Worm (Caenorhabditis elegans) whole organism, midembryonic: ENCODE data around the gene set-30.

ENCODE experiments used
- T22C8.4 ChIP-seq: fragments of 200-800 bp; sonication (Bioruptor generic); IDR thresholded peaks from 2 replicates; pipeline ENCODE4 v1.3.6; 2022; ENCODE audit warnings: missing genetic modification characterization, missing compliant biosample characterization
- cog-1 ChIP-seq: sonication (generic microtip); optimal IDR thresholded peaks from 2 replicates; lab custom pipeline; 2016; ENCODE audit warnings: missing genetic modification characterization, missing compliant biosample characterization
- flt-1 ChIP-seq: fragments of 200-800 bp; sonication (Bioruptor generic); IDR thresholded peaks from 2 replicates; pipeline ENCODE4 v1.3.6; 2022; ENCODE audit warnings: missing genetic modification characterization, missing compliant biosample characterization
- klf-2 ChIP-seq: fragments of 200-800 bp; sonication (Bioruptor generic); conservative IDR thresholded peaks from 2 replicates; pipeline ENCODE4 v1.3.6; 2022; ENCODE audit warnings: missing genetic modification reagents, missing genetic modification characterization, missing compliant biosample characterization
- med-1 ChIP-seq: sonication (generic microtip); optimal IDR thresholded peaks from 2 replicates; lab custom pipeline; 2017; ENCODE audit warnings: missing genetic modification characterization, mild to moderate bottlenecking, missing compliant biosample characterization, antibody characterized with exemption, missing genetic modification reagents; ENCODE audit not compliant: insufficient read depth
- ref-1 ChIP-seq: fragments of 200-800 bp; sonication (Bioruptor generic); conservative IDR thresholded peaks from 2 replicates; pipeline ENCODE4 v1.3.6; 2022; ENCODE audit warnings: missing genetic modification reagents, missing genetic modification characterization, missing compliant biosample characterization
- tab-1 ChIP-seq: fragments of 200-800 bp; sonication (Bioruptor generic); IDR thresholded peaks from 2 replicates; pipeline ENCODE4 v1.3.6; 2022; ENCODE audit warnings: missing genetic modification characterization, missing compliant biosample characterization
- ztf-23 ChIP-seq: fragments of 200-800 bp; sonication (Bioruptor generic); IDR thresholded peaks from 2 replicates; pipeline ENCODE4 v1.3.6; 2022; ENCODE audit warnings: missing genetic modification reagents, missing genetic modification characterization, missing compliant biosample characterization
- ztf-29 ChIP-seq: fragments of 200-800 bp; sonication (Bioruptor generic); IDR thresholded peaks from 2 replicates; pipeline ENCODE4 v1.3.6; 2022; ENCODE audit warnings: missing genetic modification reagents, missing genetic modification characterization, missing compliant biosample characterization

Gene set-30

DNA sequence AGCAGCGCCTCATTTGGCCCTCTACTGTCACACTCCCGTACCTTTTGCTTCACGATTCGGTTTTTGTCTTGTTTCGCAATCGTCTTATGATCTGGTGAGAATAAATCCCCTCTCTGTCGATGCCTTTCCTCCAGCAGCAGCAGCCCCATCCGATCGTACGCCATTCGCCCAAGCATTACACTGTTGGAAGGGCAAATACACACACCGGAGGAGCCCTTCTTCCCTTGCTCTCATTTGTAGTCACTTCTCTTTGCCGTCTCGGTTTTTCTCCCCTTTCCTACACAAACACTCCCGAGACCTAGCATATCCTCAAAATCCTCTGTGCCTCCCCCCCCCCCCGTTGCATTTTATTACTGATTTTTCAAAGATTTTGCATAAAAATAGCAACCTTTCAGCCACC is at the start of gene set-30:
TSS of gene set-30 (plus strand) at position 396 of the 400 bp plus-strand sequence.
- TF ChIP-seq tab-1 (GFP tag; lab: Robert Waterston, UW) (0 out of 2 replicates have a peak, but pooled peaks have one; percentile 11), ztf-23 (GFP tag; lab: Robert Waterston, UW) (0 out of 2 replicates have a peak, but pooled peaks have one; percentile 28), cog-1 (no peak)

DNA sequence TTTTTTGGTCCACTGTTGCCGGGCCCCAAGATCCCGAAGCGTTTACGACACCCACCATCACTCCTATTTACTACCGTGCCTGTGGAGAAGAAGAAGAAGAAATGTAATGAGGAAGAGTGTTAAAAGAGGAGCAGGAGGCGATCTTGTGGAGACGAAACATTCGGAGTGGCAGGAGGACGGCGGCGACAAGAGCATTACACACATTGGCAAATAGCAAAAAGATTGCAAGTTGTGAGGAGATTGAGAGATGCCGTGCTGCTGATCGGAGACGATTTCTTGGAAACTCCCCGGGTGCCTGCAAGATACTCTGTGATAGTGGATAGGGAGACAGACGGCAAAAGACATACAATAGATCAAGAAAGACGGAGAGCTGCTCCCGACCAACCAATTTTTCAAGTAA is 41.8 kb upstream of the set-30 start, which contains the start of gene M03F4.4:
TSS of gene M03F4.4 (minus strand) at position 160 of the 400 bp plus-strand sequence.
- no peak for TF ChIP-seq ztf-23 (GFP tag; lab: Robert Waterston, UW)
- TF ChIP-seq med-1 (GFP tag; lab: Kevin White, UChicago) = no peak
- TF ChIP-seq ref-1 (GFP tag; lab: Robert Waterston, UW) = no peak
- peak; percentile 41 for TF ChIP-seq cog-1
- TF ChIP-seq T22C8.4 (GFP tag; lab: Robert Waterston, UW) = no peak
- TF ChIP-seq flt-1 (GFP tag; lab: Robert Waterston, UW) = no peak

DNA sequence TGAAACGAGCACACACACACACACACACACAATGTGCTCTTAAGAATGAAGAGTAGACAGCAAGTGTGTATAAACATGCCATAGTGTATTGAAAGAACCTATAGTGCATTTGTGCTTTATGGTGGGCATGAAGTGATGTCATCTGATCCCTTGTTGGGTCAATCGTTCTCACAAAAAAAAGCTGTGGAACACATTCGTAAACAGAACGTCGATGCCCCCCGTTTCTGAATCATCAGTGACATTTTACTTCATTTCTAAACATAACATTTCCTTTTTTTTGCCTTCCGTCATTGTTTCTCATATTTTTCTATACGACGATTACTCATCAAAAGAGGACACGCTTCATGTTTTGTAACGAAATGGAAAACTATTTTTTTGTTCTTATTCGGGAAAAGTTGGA is 40.1 kb upstream of the set-30 start:
- no peak for TF ChIP-seq ztf-29 (GFP tag; lab: Robert Waterston, UW)
- TF ChIP-seq ztf-23 (GFP tag; lab: Robert Waterston, UW) = no peak
- TF ChIP-seq ref-1 (GFP tag; lab: Robert Waterston, UW) = no peak
- TF ChIP-seq tab-1 (GFP tag; lab: Robert Waterston, UW) = no peak
- no peak for TF ChIP-seq flt-1 (GFP tag; lab: Robert Waterston, UW)

- no peak for TF ChIP-seq ztf-29 (GFP tag; lab: Robert Waterston, UW)
- TF ChIP-seq ztf-23 (GFP tag; lab: Robert Waterston, UW) = no peak
- no peak for TF ChIP-seq med-1 (GFP tag; lab: Kevin White, UChicago)
- TF ChIP-seq tab-1 (GFP tag; lab: Robert Waterston, UW) = no peak
- no peak for TF ChIP-seq T22C8.4 (GFP tag; lab: Robert Waterston, UW)
- TF ChIP-seq cog-1 = no peak
- no peak for TF ChIP-seq flt-1 (GFP tag; lab: Robert Waterston, UW)
- TF ChIP-seq klf-2 (GFP tag; lab: Robert Waterston, UW) = no peak
Observed at ce11 chrX:4959440-4959839, 39.6 kb upstream of the set-30 start.

- no peak for TF ChIP-seq ref-1 (GFP tag; lab: Robert Waterston, UW)
- TF ChIP-seq med-1 (GFP tag; lab: Kevin White, UChicago) = no peak
- TF ChIP-seq ztf-23 (GFP tag; lab: Robert Waterston, UW) = no peak
- no peak for TF ChIP-seq T22C8.4 (GFP tag; lab: Robert Waterston, UW)
- no peak for TF ChIP-seq cog-1
- TF ChIP-seq ztf-29 (GFP tag; lab: Robert Waterston, UW) = no peak
- TF ChIP-seq klf-2 (GFP tag; lab: Robert Waterston, UW) = no peak
- TF ChIP-seq flt-1 (GFP tag; lab: Robert Waterston, UW) = peak; percentile 62; the same call in 1 of the 2 replicates
- 0 out of 2 replicates have a peak, but pooled peaks have one; percentile 22 for TF ChIP-seq tab-1 (GFP tag; lab: Robert Waterston, UW)
Observed at ce11 chrX:4960422-4960821, 38.6 kb upstream of the set-30 start, which contains the start of gene act-4. Gene act-4, plus strand, starts transcription at chrX:4960621.

ce11 chrX:4960910-4961680 is 38.0 kb upstream of the set-30 start:
- TF ChIP-seq ztf-23 (GFP tag; lab: Robert Waterston, UW) = peak; percentile 41; the same call in 1 of the 2 replicates
- no peak for TF ChIP-seq cog-1
- TF ChIP-seq med-1 (GFP tag; lab: Kevin White, UChicago) = no peak
- no peak for TF ChIP-seq tab-1 (GFP tag; lab: Robert Waterston, UW)
- no peak for TF ChIP-seq ztf-29 (GFP tag; lab: Robert Waterston, UW)
- peak; percentile 57 for TF ChIP-seq ref-1 (GFP tag; lab: Robert Waterston, UW)
- TF ChIP-seq flt-1 (GFP tag; lab: Robert Waterston, UW) = peak; percentile 80
- 0 out of 2 replicates have a peak, but pooled peaks have one; percentile 31 for TF ChIP-seq T22C8.4 (GFP tag; lab: Robert Waterston, UW)
- TF ChIP-seq klf-2 (GFP tag; lab: Robert Waterston, UW) = no peak

DNA sequence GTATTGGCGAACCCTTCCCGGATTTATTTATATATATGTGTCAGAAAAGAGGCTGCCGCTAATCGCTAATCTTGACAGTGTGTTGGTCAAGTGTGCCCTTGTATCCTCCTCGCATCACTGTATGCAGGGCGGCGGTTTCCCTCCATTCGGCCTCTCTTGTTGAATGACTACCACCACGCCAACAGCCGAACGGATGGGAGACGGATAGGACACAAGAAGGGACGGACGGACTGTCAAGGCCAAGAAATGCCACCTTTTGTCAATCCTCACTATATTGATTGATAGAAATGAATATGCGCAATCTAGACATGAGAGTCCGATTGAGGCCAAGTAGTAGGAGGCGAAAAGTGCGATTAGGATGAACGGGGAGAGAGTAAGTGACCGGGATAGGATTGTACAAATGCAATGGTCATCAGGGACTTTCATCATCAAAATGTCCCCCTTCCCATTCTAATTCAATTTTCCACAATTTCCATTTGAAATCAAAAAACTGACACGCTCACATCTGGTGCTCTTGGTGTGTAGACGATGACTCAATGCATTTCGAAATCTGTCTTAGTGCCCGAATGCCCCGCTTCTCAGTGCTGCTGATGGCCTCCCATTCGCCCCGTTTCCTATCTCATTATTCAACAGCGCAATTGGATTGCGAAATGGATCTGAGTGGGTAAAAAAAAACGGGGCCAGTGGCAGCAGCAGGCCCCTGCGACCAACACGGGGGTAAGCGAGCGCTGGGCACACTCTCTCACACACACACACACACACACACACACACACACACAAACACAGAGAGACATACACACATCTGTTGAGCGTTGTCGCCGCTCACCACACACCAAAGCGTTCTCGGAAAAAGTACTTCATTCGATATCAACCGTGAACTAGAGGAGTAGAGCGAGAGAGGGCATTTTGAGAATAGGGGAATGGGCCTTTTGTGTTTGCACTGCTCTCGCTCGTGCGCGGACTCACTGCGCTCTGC is 37.1 kb upstream of the set-30 start:
- TF ChIP-seq ref-1 (GFP tag; lab: Robert Waterston, UW) (no peak), T22C8.4 (GFP tag; lab: Robert Waterston, UW) (peak; percentile 56; the same call in 1 of the 2 replicates), ztf-23 (GFP tag; lab: Robert Waterston, UW) (no peak), med-1 (GFP tag; lab: Kevin White, UChicago) (no peak), tab-1 (GFP tag; lab: Robert Waterston, UW) (no peak), ztf-29 (GFP tag; lab: Robert Waterston, UW) (no peak), flt-1 (GFP tag; lab: Robert Waterston, UW) (peak; percentile 45), cog-1 (peak; percentile 59), klf-2 (GFP tag; lab: Robert Waterston, UW) (no peak)

ce11 chrX:4965592-4965991 is 33.5 kb upstream of the set-30 start:
- TF ChIP-seq ztf-23 (GFP tag; lab: Robert Waterston, UW) = no peak
- TF ChIP-seq tab-1 (GFP tag; lab: Robert Waterston, UW) = no peak
- TF ChIP-seq T22C8.4 (GFP tag; lab: Robert Waterston, UW) = no peak
- no peak for TF ChIP-seq ref-1 (GFP tag; lab: Robert Waterston, UW)
- TF ChIP-seq cog-1 = no peak
- no peak for TF ChIP-seq klf-2 (GFP tag; lab: Robert Waterston, UW)
- no peak for TF ChIP-seq flt-1 (GFP tag; lab: Robert Waterston, UW)
- no peak for TF ChIP-seq ztf-29 (GFP tag; lab: Robert Waterston, UW)
- no peak for TF ChIP-seq med-1 (GFP tag; lab: Kevin White, UChicago)
